Worm (Caenorhabditis elegans) whole organism, midembryonic: ENCODE data around the gene C24H11.2.

ENCODE experiments used
- cog-1 ChIP-seq: sonication (generic microtip); optimal IDR thresholded peaks from 2 replicates; lab custom pipeline; 2016; ENCODE audit warnings: missing genetic modification characterization, missing compliant biosample characterization
- ztf-23 ChIP-seq: fragments of 200-800 bp; sonication (Bioruptor generic); IDR thresholded peaks from 2 replicates; pipeline ENCODE4 v1.3.6; 2022; ENCODE audit warnings: missing genetic modification reagents, missing genetic modification characterization, missing compliant biosample characterization

DNA sequence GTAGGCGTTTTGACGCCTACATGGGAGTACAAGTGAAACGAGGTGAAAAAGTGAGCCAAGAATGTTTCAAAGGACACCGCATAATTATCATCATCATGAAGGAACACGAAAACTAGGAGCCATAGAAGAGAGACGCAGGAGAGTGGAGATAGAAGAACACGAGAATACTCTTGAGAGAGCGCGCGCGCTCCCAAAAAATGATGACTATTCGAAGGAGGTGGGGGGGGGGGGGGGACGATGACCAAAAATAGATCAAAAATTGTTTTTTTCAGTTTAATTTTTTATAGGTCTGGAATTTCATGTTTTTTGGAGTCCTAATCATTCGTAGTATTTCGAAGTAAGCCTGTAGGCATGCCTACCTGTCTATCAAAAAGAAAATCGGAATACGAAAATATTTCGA is 44.6 kb upstream of the C24H11.2 start:
- no peak for TF ChIP-seq cog-1 (tag; lab: Kevin White, UChicago)
- TF ChIP-seq ztf-23 (GFP tag; lab: Robert Waterston, UW) = no peak
